Fruit fly (Drosophila melanogaster): Measurements from ENCODE around the gene pon.

- no peak for TF ChIP-seq Sox102F (GFP tag; optimal IDR thresholded peaks at IDR 0.05)
- TF ChIP-seq CG6163 (GFP tag; IDR thresholded peaks at IDR 0.05) = no peak
- no peak for TF ChIP-seq Eip93F (GFP tag; optimal IDR thresholded peaks at IDR 0.05)
- no peak for TF ChIP-seq CG8319 (GFP tag; optimal IDR thresholded peaks at IDR 0.05)
- TF ChIP-seq CG16779 (tag; optimal IDR thresholded peaks at IDR 0.05) = no peak
- no peak for TF ChIP-seq CG6276 (GFP tag; optimal IDR thresholded peaks at IDR 0.05)
- TF ChIP-seq Met (GFP tag; optimal IDR thresholded peaks at IDR 0.05) = no peak
- TF ChIP-seq Ets96B (tag; optimal IDR thresholded peaks at IDR 0.05) = no peak
- no peak for TF ChIP-seq salr (GFP tag; optimal IDR thresholded peaks at IDR 0.05)
- TF ChIP-seq lz (GFP tag; optimal IDR thresholded peaks at IDR 0.05) = no peak
- TF ChIP-seq Hr39 (GFP tag; optimal IDR thresholded peaks at IDR 0.05) = no peak
- TF ChIP-seq CG3919 (GFP tag; optimal IDR thresholded peaks at IDR 0.05) = no peak
- no peak for TF ChIP-seq achi (GFP tag; optimal IDR thresholded peaks at IDR 0.05)
Measured at dm6 chrX:4599897-4600469, 36.1 kb upstream of the pon start.

Data from whole organism, prepupa.